Fruit fly (Drosophila melanogaster) whole organism, embryonic: ENCODE data around the gene Calr.
A peak's percentile ranks its signal among the peaks of the same experiment; 100 is the strongest.

Experiments
- C15 ChIP-seq: fragments of 200-800 bp; sonication (Bioruptor generic); IDR thresholded peaks from 3 replicates; pipeline ENCODE4 v1.3.6; 2022; ENCODE audit warnings: missing biosample characterization, missing genetic modification characterization
- CG10979 ChIP-seq: fragments of 200-800 bp; sonication (Bioruptor generic); optimal IDR thresholded peaks from 2 replicates; lab custom pipeline; 2018; ENCODE audit warnings: missing biosample characterization, mild to moderate bottlenecking, missing genetic modification characterization, moderate library complexity
- CG12071 ChIP-seq: fragments of 200-800 bp; sonication (Bioruptor generic); optimal IDR thresholded peaks from 3 replicates; lab custom pipeline; 2018; ENCODE audit warnings: missing biosample characterization, mild to moderate bottlenecking, missing genetic modification characterization
- CG12744 ChIP-seq: fragments of 200-800 bp; sonication (Bioruptor generic); optimal IDR thresholded peaks from 2 replicates; lab custom pipeline; 2016; ENCODE audit warnings: missing biosample characterization, missing genetic modification characterization
- CG13296 ChIP-seq: fragments of 200-800 bp; sonication (Bioruptor generic); optimal IDR thresholded peaks from 3 replicates; lab custom pipeline; 2018; ENCODE audit warnings: missing biosample characterization, mild to moderate bottlenecking, missing genetic modification characterization
- CG13424 ChIP-seq: fragments of 200-800 bp; sonication (Bioruptor generic); optimal IDR thresholded peaks from 2 replicates; lab custom pipeline; 2019; ENCODE audit warnings: missing biosample characterization, mild to moderate bottlenecking, missing genetic modification characterization, moderate library complexity
- CG15269 ChIP-seq: fragments of 200-800 bp; sonication (Bioruptor generic); optimal IDR thresholded peaks from 2 replicates; lab custom pipeline; 2018; ENCODE audit warnings: missing biosample characterization, mild to moderate bottlenecking, missing genetic modification characterization, moderate library complexity
- CG15479 ChIP-seq: fragments of 200-800 bp; sonication (Bioruptor generic); optimal IDR thresholded peaks from 3 replicates; lab custom pipeline; 2019; ENCODE audit warnings: missing biosample characterization, mild to moderate bottlenecking, missing genetic modification characterization, moderate library complexity
- CG1647 ChIP-seq: fragments of 200-800 bp; sonication (Bioruptor generic); optimal IDR thresholded peaks from 3 replicates; lab custom pipeline; 2016; ENCODE audit warnings: missing biosample characterization, missing genetic modification characterization
- CG16779 ChIP-seq: fragments of 200-800 bp; sonication (Bioruptor generic); IDR thresholded peaks from 2 replicates; pipeline ENCODE4 v1.3.6; 2022; ENCODE audit warnings: missing biosample characterization, missing genetic modification characterization
- CG2129 ChIP-seq: fragments of 200-800 bp; sonication (Bioruptor generic); IDR thresholded peaks from 2 replicates; pipeline ENCODE4 v1.3.6; 2022; ENCODE audit warnings: missing biosample characterization, missing genetic modification characterization; ENCODE audit not compliant: partially characterized antibody
- CG2202 ChIP-seq: fragments of 200-800 bp; sonication (Bioruptor generic); optimal IDR thresholded peaks from 2 replicates; lab custom pipeline; 2018; ENCODE audit warnings: missing biosample characterization, mild to moderate bottlenecking, missing genetic modification characterization
- CG30403 ChIP-seq: fragments of 200-800 bp; sonication (Bioruptor generic); optimal IDR thresholded peaks from 3 replicates; lab custom pipeline; 2016; ENCODE audit warnings: missing biosample characterization, missing genetic modification characterization
- CG31441 ChIP-seq: fragments of 200-800 bp; sonication (Bioruptor generic); IDR thresholded peaks from 2 replicates; pipeline ENCODE4 v1.3.6; 2022; ENCODE audit warnings: missing biosample characterization, missing genetic modification characterization
- CG32767 ChIP-seq: fragments of 200-800 bp; sonication (Bioruptor generic); IDR thresholded peaks from 2 replicates; pipeline ENCODE4 v1.3.6; 2022; ENCODE audit warnings: missing biosample characterization, missing genetic modification characterization
- CG33557 ChIP-seq: fragments of 200-800 bp; sonication (Bioruptor generic); optimal IDR thresholded peaks from 2 replicates; lab custom pipeline; 2019; ENCODE audit warnings: missing biosample characterization, mild to moderate bottlenecking, missing genetic modification characterization, moderate library complexity
- CG4617 ChIP-seq: fragments of 200-800 bp; sonication (Bioruptor generic); optimal IDR thresholded peaks from 3 replicates; lab custom pipeline; 2016; ENCODE audit warnings: missing biosample characterization, missing genetic modification characterization, borderline replicate concordance
- CG4820 ChIP-seq: fragments of 200-800 bp; sonication (Bioruptor generic); optimal IDR thresholded peaks from 3 replicates; lab custom pipeline; 2016; ENCODE audit warnings: missing biosample characterization, missing genetic modification characterization
- CG7928 ChIP-seq: fragments of 200-800 bp; sonication (Bioruptor generic); optimal IDR thresholded peaks from 2 replicates; lab custom pipeline; 2017; ENCODE audit warnings: missing biosample characterization, mild to moderate bottlenecking, missing genetic modification characterization
- CHES-1-like ChIP-seq: fragments of 200-800 bp; sonication (Bioruptor generic); optimal IDR thresholded peaks from 2 replicates; lab custom pipeline; 2016; ENCODE audit warnings: missing biosample characterization, missing genetic modification characterization
- CTCF ChIP-seq: fragments of 200-800 bp; sonication (Bioruptor generic); optimal IDR thresholded peaks from 2 replicates; lab custom pipeline; 2017; ENCODE audit warnings: missing biosample characterization, mild to moderate bottlenecking, missing genetic modification characterization, moderate library complexity
- D ChIP-seq, 2 experiments: fragments of 200-800 bp in 1 of 2; fragments of >200 bp in 1 of 2; sonication (Bioruptor generic) in 1 of 2; optimal IDR thresholded peaks; 2 replicates in 1 of 2; 3 replicates in 1 of 2; lab custom pipeline; 2017; ENCODE audit warnings: mild to moderate bottlenecking in 1 of 2, missing biosample characterization in 1 of 2, missing genetic modification characterization in 1 of 2, missing genetic modification reagents in 1 of 2
- Fer3 ChIP-seq: fragments of 200-800 bp; sonication (Bioruptor generic); optimal IDR thresholded peaks from 2 replicates; lab custom pipeline; 2018; ENCODE audit warnings: missing biosample characterization, mild to moderate bottlenecking, missing genetic modification characterization, moderate library complexity
- Hr51 ChIP-seq, 2 experiments: fragments of 200-800 bp; sonication (Bioruptor generic); optimal IDR thresholded peaks; 2 replicates in 1 of 2; 3 replicates in 1 of 2; lab custom pipeline; 2016 to 2018; ENCODE audit warnings: missing biosample characterization in 2 of 2, missing genetic modification characterization in 2 of 2, mild to moderate bottlenecking in 1 of 2, moderate library complexity in 1 of 2
- Jarid2 ChIP-seq: fragments of 200-800 bp; sonication (Bioruptor generic); optimal IDR thresholded peaks from 3 replicates; lab custom pipeline; 2017; ENCODE audit warnings: mild to moderate bottlenecking, missing biosample characterization, missing genetic modification reagents, missing genetic modification characterization
- MTF-1 ChIP-seq: fragments of 200-800 bp; sonication (Bioruptor generic); optimal IDR thresholded peaks from 2 replicates; lab custom pipeline; 2018; ENCODE audit warnings: missing biosample characterization, mild to moderate bottlenecking, missing genetic modification characterization, borderline replicate concordance
- NK7.1 ChIP-seq: fragments of 200-800 bp; sonication (Bioruptor generic); optimal IDR thresholded peaks from 3 replicates; lab custom pipeline; 2016; ENCODE audit warnings: missing biosample characterization, missing genetic modification characterization
- Oli ChIP-seq: fragments of 200-800 bp; sonication (Bioruptor generic); optimal IDR thresholded peaks from 2 replicates; lab custom pipeline; 2018; ENCODE audit warnings: missing biosample characterization, mild to moderate bottlenecking, missing genetic modification characterization, moderate library complexity
- Scr ChIP-seq: fragments of 200-800 bp; sonication (Bioruptor generic); IDR thresholded peaks from 2 replicates; pipeline ENCODE4 v1.3.6; 2022; ENCODE audit warnings: missing biosample characterization, missing genetic modification characterization; ENCODE audit not compliant: partially characterized antibody
- Taf1 ChIP-seq: fragments of 200-800 bp; sonication (Bioruptor generic); IDR thresholded peaks from 2 replicates; pipeline ENCODE4 v1.3.6; 2022; ENCODE audit warnings: missing biosample characterization, missing genetic modification characterization
- Xbp1 ChIP-seq: fragments of 200-800 bp; sonication (Bioruptor generic); optimal IDR thresholded peaks from 3 replicates; lab custom pipeline; 2016; ENCODE audit warnings: missing biosample characterization, mild to moderate bottlenecking, missing genetic modification characterization
- ase ChIP-seq: fragments of 200-800 bp; sonication (Bioruptor generic); IDR thresholded peaks from 3 replicates; pipeline ENCODE4 v1.3.6; 2022; ENCODE audit warnings: missing biosample characterization, missing genetic modification characterization
- ato ChIP-seq: fragments of 200-800 bp; sonication (Bioruptor generic); IDR thresholded peaks from 2 replicates; pipeline ENCODE4 v1.3.6; 2022; ENCODE audit warnings: missing biosample characterization, missing genetic modification characterization; ENCODE audit not compliant: partially characterized antibody
- chn ChIP-seq: fragments of 200-800 bp; sonication (Bioruptor generic); optimal IDR thresholded peaks from 2 replicates; lab custom pipeline; 2016; ENCODE audit warnings: missing biosample characterization, missing genetic modification characterization
- crc ChIP-seq: fragments of 200-800 bp; sonication (Bioruptor generic); optimal IDR thresholded peaks from 2 replicates; lab custom pipeline; 2016; ENCODE audit warnings: missing biosample characterization, missing genetic modification characterization
- disco-r ChIP-seq: fragments of 200-800 bp; sonication (Bioruptor generic); optimal IDR thresholded peaks from 2 replicates; lab custom pipeline; 2016; ENCODE audit warnings: missing biosample characterization, missing genetic modification characterization
- fd102C ChIP-seq: fragments of 200-800 bp; sonication (Bioruptor generic); optimal IDR thresholded peaks from 2 replicates; lab custom pipeline; 2018; ENCODE audit warnings: missing biosample characterization, mild to moderate bottlenecking, missing genetic modification characterization, moderate library complexity
- fd64A ChIP-seq: fragments of 200-800 bp; sonication (Bioruptor generic); optimal IDR thresholded peaks from 3 replicates; lab custom pipeline; 2018; ENCODE audit warnings: missing biosample characterization, mild to moderate bottlenecking, missing genetic modification characterization
- fru ChIP-seq: fragments of >200 bp; optimal IDR thresholded peaks from 2 replicates; lab custom pipeline; 2017
- inv ChIP-seq: fragments of 200-800 bp; sonication (Bioruptor generic); IDR thresholded peaks from 2 replicates; pipeline ENCODE4 v1.3.6; 2022; ENCODE audit warnings: missing biosample characterization, missing genetic modification characterization; ENCODE audit not compliant: partially characterized antibody
- nom ChIP-seq: fragments of 200-800 bp; sonication (Bioruptor generic); optimal IDR thresholded peaks from 2 replicates; lab custom pipeline; 2017; ENCODE audit warnings: missing biosample characterization, missing genetic modification characterization, mild to moderate bottlenecking, moderate library complexity, missing genetic modification reagents
- psq ChIP-seq: fragments of 200-800 bp; sonication (Bioruptor generic); optimal IDR thresholded peaks from 2 replicates; lab custom pipeline; 2017; ENCODE audit warnings: missing biosample characterization, missing genetic modification characterization
- pzg ChIP-seq: fragments of 200-800 bp; sonication (Bioruptor generic); optimal IDR thresholded peaks from 3 replicates; lab custom pipeline; 2018; ENCODE audit warnings: missing biosample characterization, mild to moderate bottlenecking, missing genetic modification characterization, moderate library complexity
- scrt ChIP-seq: fragments of 200-800 bp; sonication (Bioruptor generic); optimal IDR thresholded peaks from 2 replicates; lab custom pipeline; 2018; ENCODE audit warnings: missing biosample characterization, mild to moderate bottlenecking, missing genetic modification characterization, moderate library complexity
- sd ChIP-seq: fragments of 200-800 bp; sonication (Bioruptor generic); optimal IDR thresholded peaks from 3 replicates; lab custom pipeline; 2018; ENCODE audit warnings: missing biosample characterization, mild to moderate bottlenecking, missing genetic modification characterization, moderate library complexity
- sens-2 ChIP-seq: fragments of 200-800 bp; sonication (Bioruptor generic); IDR thresholded peaks from 2 replicates; pipeline ENCODE4 v1.3.6; 2022; ENCODE audit warnings: missing biosample characterization, missing genetic modification characterization
- sim ChIP-seq: fragments of 200-800 bp; sonication (Bioruptor generic); IDR thresholded peaks from 2 replicates; pipeline ENCODE4 v1.3.6; 2022; ENCODE audit warnings: missing biosample characterization, missing genetic modification characterization
- slou ChIP-seq: fragments of 200-800 bp; sonication (Bioruptor generic); optimal IDR thresholded peaks from 3 replicates; lab custom pipeline; 2016; ENCODE audit warnings: missing biosample characterization, missing genetic modification characterization
- unc-4 ChIP-seq: fragments of 200-800 bp; sonication (Bioruptor generic); IDR thresholded peaks from 2 replicates; pipeline ENCODE4 v1.3.6; 2022; ENCODE audit warnings: missing biosample characterization, missing genetic modification characterization; ENCODE audit not compliant: partially characterized antibody
- zfh2 ChIP-seq: fragments of 200-800 bp; sonication (Bioruptor generic); optimal IDR thresholded peaks from 2 replicates; lab custom pipeline; 2016; ENCODE audit warnings: missing biosample characterization, missing genetic modification characterization

The Calr gene

DNA sequence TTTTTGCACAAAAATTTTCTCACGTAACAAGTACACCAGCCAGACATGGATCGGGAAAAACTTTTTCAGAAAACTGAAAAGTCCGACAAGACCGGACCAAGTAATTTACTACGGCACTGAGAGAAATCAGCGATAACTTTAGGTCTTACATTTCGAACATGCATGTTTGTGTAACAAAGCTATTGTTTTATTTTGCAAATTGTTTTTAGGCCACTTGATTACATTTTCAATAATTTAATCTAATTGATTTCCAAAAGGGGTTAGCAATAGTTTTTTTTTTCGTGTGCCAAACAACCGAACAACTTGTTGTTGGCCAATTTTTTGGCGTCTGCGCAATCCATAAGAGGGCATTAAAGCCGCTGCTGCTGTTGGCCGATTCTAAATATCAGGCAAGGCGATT, 17.5 kb downstream of the Calr start (continued):
- no peak for TF ChIP-seq CG15479 (GFP tag; lab: Kevin White, UChicago)
- TF ChIP-seq CG12071: peak; percentile 67
- peak; percentile 59 for TF ChIP-seq zfh2 (GFP tag; lab: Kevin White, UChicago)
- TF ChIP-seq pzg (GFP tag; lab: Kevin White, UChicago): no peak
- TF ChIP-seq CG32767 (GFP tag; lab: Robert Waterston, UW): peak; percentile 53; the same call in 1 of the 2 replicates
- TF ChIP-seq nom (GFP tag; lab: Kevin White, UChicago): no peak
- TF ChIP-seq CG30403 (GFP tag; lab: Kevin White, UChicago): peak; percentile 72
- no peak for TF ChIP-seq fd102C (GFP tag; lab: Kevin White, UChicago)
- no peak for TF ChIP-seq fd64A
- no peak for TF ChIP-seq CG4617 (GFP tag; lab: Kevin White, UChicago)
- no peak for TF ChIP-seq chn (GFP tag; lab: Kevin White, UChicago)
- TF ChIP-seq CG2202 (tag; lab: Kevin White, UChicago): no peak
- peak; percentile 62 for TF ChIP-seq CG4820
- TF ChIP-seq sim (GFP tag; lab: Robert Waterston, UW): no peak
- peak; percentile 82 for TF ChIP-seq scrt (GFP tag; lab: Kevin White, UChicago)
- TF ChIP-seq Oli (tag; lab: Kevin White, UChicago): peak; percentile 63
- no peak; the same call in 1 of the 3 replicates for TF ChIP-seq ase (GFP tag; lab: Robert Waterston, UW)
- TF ChIP-seq inv: no peak
- peak; percentile 18 for TF ChIP-seq CG13296
- TF ChIP-seq Hr51 (GFP tag; optimal IDR thresholded peaks at IDR 0.05; lab: Kevin White, UChicago): peak; percentile 30 to 72
- no peak for TF ChIP-seq CG33557 (GFP tag; lab: Kevin White, UChicago)
- peak; percentile 64 for TF ChIP-seq CG15269 (tag; lab: Kevin White, UChicago)
- no peak for TF ChIP-seq ato (GFP tag; lab: Robert Waterston, UW)
- peak; percentile 20 for TF ChIP-seq CG13424 (tag; lab: Kevin White, UChicago)
- peak; percentile 27 for TF ChIP-seq CHES-1-like
- peak; percentile 7 for TF ChIP-seq MTF-1 (GFP tag; lab: Kevin White, UChicago)
- no peak for TF ChIP-seq CTCF (GFP tag; lab: Kevin White, UChicago)
- TF ChIP-seq sens-2 (GFP tag; lab: Robert Waterston, UW): no peak
- TF ChIP-seq NK7.1 (GFP tag; lab: Kevin White, UChicago): peak; percentile 44
- no peak for TF ChIP-seq crc (GFP tag; lab: Kevin White, UChicago)
- TF ChIP-seq Taf1 (GFP tag; lab: Robert Waterston, UW): no peak
- TF ChIP-seq CG1647: peak; percentile 21
- no peak for TF ChIP-seq CG2129 (GFP tag; lab: Robert Waterston, UW)
- TF ChIP-seq slou: no peak
- TF ChIP-seq CG31441: peak; percentile 70
- peak; percentile 70 for TF ChIP-seq Xbp1 (GFP tag; lab: Kevin White, UChicago)
- no peak for TF ChIP-seq fru (lab: Kevin White, UChicago)
- peak; percentile 57 for TF ChIP-seq CG10979
- TF ChIP-seq CG16779 (GFP tag; lab: Robert Waterston, UW): no peak
- no peak for TF ChIP-seq Jarid2 (GFP tag; lab: Kevin White, UChicago)
- no peak for TF ChIP-seq psq (GFP tag; lab: Kevin White, UChicago)
- TF ChIP-seq CG7928: peak; percentile 12
- TF ChIP-seq Fer3 (tag; lab: Kevin White, UChicago): peak; percentile 62
- no peak for TF ChIP-seq sd (tag; lab: Kevin White, UChicago)
- peak; percentile 12 for TF ChIP-seq CG12744 (GFP tag; lab: Kevin White, UChicago)
- TF ChIP-seq unc-4 (GFP tag; lab: Robert Waterston, UW): no peak
- TF ChIP-seq C15 (GFP tag; lab: Robert Waterston, UW): no peak
- TF ChIP-seq D (optimal IDR thresholded peaks at IDR 0.05; lab: Kevin White, UChicago): no peak
- peak; percentile 22 for TF ChIP-seq D (GFP tag; optimal IDR thresholded peaks at IDR 0.05; lab: Kevin White, UChicago)
- peak; percentile 8 for TF ChIP-seq disco-r (GFP tag; lab: Kevin White, UChicago)
- TF ChIP-seq Scr (GFP tag; lab: Robert Waterston, UW): no peak
